Worm (Caenorhabditis elegans) whole organism, L3 larva: Measurements from ENCODE around the gene suf-1.

Experiments
- ceh-82 ChIP-seq: fragments of 150-350 bp; optimal IDR thresholded peaks from 2 replicates; lab custom pipeline; 2014; ENCODE audit warnings: missing biosample characterization, missing genetic modification characterization
- daf-12 ChIP-seq: fragments of 150-350 bp; optimal IDR thresholded peaks from 2 replicates; lab custom pipeline; 2014; ENCODE audit warnings: missing biosample characterization, missing genetic modification reagents, missing genetic modification characterization
- nfya-1 ChIP-seq: sonication (generic microtip); optimal IDR thresholded peaks from 2 replicates; lab custom pipeline; 2017; ENCODE audit warnings: missing genetic modification characterization, mild to moderate bottlenecking, missing compliant biosample characterization, antibody characterized with exemption, moderate library complexity; ENCODE audit not compliant: insufficient read depth
- nhr-237 ChIP-seq: fragments of 150-350 bp; optimal IDR thresholded peaks from 2 replicates; lab custom pipeline; 2014; ENCODE audit warnings: missing biosample characterization, missing genetic modification characterization
- ztf-11 ChIP-seq: fragments of 150-350 bp; optimal IDR thresholded peaks from 2 replicates; lab custom pipeline; 2014; ENCODE audit warnings: missing biosample characterization, missing genetic modification characterization

ce11 chrII:8610085-8610484 lies 6.4 kb downstream of the suf-1 start, which contains the start of gene F28C6.9:
- TF ChIP-seq nfya-1 (tag; lab: Kevin White, UChicago) (no peak), daf-12 (no peak), ztf-11 (tag; lab: Kevin White, UChicago) (no peak), ceh-82 (no peak), nhr-237 (tag; lab: Kevin White, UChicago) (no peak)
